Fruit fly (Drosophila melanogaster): ENCODE measurements around the gene Sgs3.

Sgs3 gene

DNA sequence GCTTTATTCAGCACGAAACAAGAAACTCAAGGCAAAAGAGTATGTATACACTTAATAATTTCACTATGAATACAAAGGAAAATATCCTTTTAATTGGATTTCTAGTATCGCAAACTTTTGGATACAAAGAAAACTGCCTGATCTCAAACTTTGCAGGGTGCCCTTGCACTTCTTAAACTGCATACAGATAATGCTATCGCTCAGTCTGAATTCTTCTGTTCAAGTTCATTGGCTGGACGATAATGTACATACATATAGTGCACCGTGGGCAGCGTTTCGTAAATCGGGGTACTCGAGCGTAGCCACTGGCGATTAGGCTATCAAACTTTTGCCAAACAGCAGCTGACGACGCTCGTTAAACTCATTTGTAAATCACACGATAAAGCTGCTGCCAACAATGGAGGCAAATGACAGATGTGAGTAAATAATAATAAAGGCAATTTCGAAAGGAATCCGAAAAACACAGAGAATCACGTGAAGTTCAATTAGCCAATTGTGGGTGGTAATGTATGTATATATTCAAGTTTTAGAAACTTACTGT is 14.7 kb downstream of the Sgs3 start:
- TF ChIP-seq chinmo (GFP tag; IDR thresholded peaks at IDR 0.05; ENCODE audit: partially characterized antibody) (0 out of 4 replicates have a peak, but pooled peaks have one; percentile 66), exex (tag; optimal IDR thresholded peaks at IDR 0.05) (peak; percentile 57), MBD-R2 (GFP tag; IDR thresholded peaks at IDR 0.05) (0 out of 2 replicates have a peak, but pooled peaks have one; percentile 8), Blimp-1 (GFP tag; optimal IDR thresholded peaks at IDR 0.05) (no peak), danr (GFP tag; IDR thresholded peaks at IDR 0.05) (no peak), sd (tag; optimal IDR thresholded peaks at IDR 0.05) (peak; percentile 4), crol (GFP tag; IDR thresholded peaks at IDR 0.05) (no peak)

DNA sequence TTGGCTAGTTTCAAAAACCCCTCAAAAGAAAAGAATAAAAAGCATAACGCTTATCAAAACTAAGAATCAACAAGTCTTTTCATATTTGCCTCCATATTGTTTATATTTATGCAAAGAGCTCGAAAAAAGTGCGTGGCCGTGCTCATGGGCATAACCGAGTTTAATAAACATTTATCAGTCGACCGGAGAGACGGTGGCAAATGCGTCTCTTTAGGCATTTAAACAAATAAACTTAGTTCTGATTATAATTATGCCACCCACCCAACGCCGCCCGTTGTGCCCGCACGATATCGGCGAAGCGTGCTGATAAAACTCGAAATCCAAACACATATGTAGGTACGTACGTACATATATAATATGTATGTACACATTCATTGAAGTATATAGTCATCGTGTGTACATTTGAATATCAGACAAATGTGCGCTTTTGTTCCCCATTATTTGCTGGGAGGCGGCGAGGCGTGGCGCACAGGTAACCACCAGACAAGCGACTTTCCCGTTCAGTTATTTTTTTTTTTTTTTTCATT is 16.4 kb downstream of the Sgs3 start:
- TF ChIP-seq ro (GFP tag; IDR thresholded peaks at IDR 0.05) (no peak), sd (tag; optimal IDR thresholded peaks at IDR 0.05) (peak; percentile 38), GATAe (GFP tag; conservative IDR thresholded peaks at IDR 0.05) (peak; percentile 45; the same call in 1 of the 2 replicates), CrebB (tag; optimal IDR thresholded peaks at IDR 0.05) (no peak), zfh1 (GFP tag; IDR thresholded peaks at IDR 0.05) (0 out of 3 replicates have a peak, but pooled peaks have one; percentile 4), az2 (GFP tag; optimal IDR thresholded peaks at IDR 0.05) (no peak), grn (GFP tag; optimal IDR thresholded peaks at IDR 0.05) (peak; percentile 51), ATbp (GFP tag; optimal IDR thresholded peaks at IDR 0.05) (peak; percentile 61), scrt (GFP tag; optimal IDR thresholded peaks at IDR 0.05) (peak; percentile 25), sug (tag; optimal IDR thresholded peaks at IDR 0.05) (peak; percentile 61), slbo (GFP tag; IDR thresholded peaks at IDR 0.05) (no peak), HmgZ (tag; optimal IDR thresholded peaks at IDR 0.05) (peak; percentile 16), CG7987 (GFP tag; optimal IDR thresholded peaks at IDR 0.05) (peak; percentile 73), Atf6 (GFP tag; IDR thresholded peaks at IDR 0.05) (peak; percentile 40; the same call in 1 of the 2 replicates), rib (GFP tag; IDR thresholded peaks at IDR 0.05) (no peak), CG10209 (GFP tag; optimal IDR thresholded peaks at IDR 0.05) (peak; percentile 37), salm (tag; optimal IDR thresholded peaks at IDR 0.05) (no peak), exex (tag; optimal IDR thresholded peaks at IDR 0.05) (peak; percentile 73), Nf-YA (GFP tag; IDR thresholded peaks at IDR 0.05) (peak; percentile 16; the same call in 1 of the 2 replicates), CG7556 (GFP tag; optimal IDR thresholded peaks at IDR 0.05) (peak; percentile 5), lab (GFP tag; optimal IDR thresholded peaks at IDR 0.05) (peak; percentile 73), HHEX (GFP tag; optimal IDR thresholded peaks at IDR 0.05) (peak; percentile 27), CG4820 (GFP tag; optimal IDR thresholded peaks at IDR 0.05) (no peak), kah (GFP tag; optimal IDR thresholded peaks at IDR 0.05) (peak; percentile 12), CG34224 (GFP tag; IDR thresholded peaks at IDR 0.05; ENCODE audit: partially characterized antibody) (no peak), Rfx (GFP tag; IDR thresholded peaks at IDR 0.05) (peak; percentile 39; the same call in 1 of the 2 replicates), CG17568 (GFP tag; optimal IDR thresholded peaks at IDR 0.05) (peak; percentile 1), CG18619 (GFP tag; optimal IDR thresholded peaks at IDR 0.05) (peak; percentile 3), CoRest (tag; optimal IDR thresholded peaks at IDR 0.05) (no peak), chinmo (GFP tag; IDR thresholded peaks at IDR 0.05; ENCODE audit: partially characterized antibody) (0 out of 4 replicates have a peak, but pooled peaks have one; percentile 66), CG8924 (tag; optimal IDR thresholded peaks at IDR 0.05) (peak; percentile 38), CG31365 (tag; optimal IDR thresholded peaks at IDR 0.05) (peak; percentile 6), Asciz (GFP tag; optimal IDR thresholded peaks at IDR 0.05) (peak; percentile 51), danr (GFP tag; IDR thresholded peaks at IDR 0.05) (no peak), caup (GFP tag; optimal IDR thresholded peaks at IDR 0.05; ENCODE audit: severe bottlenecking) (peak; percentile 23), mirr (GFP tag; optimal IDR thresholded peaks at IDR 0.05) (peak; percentile 94), PHDP (tag; optimal IDR thresholded peaks at IDR 0.05) (peak; percentile 47), Hmr (GFP tag; optimal IDR thresholded peaks at IDR 0.05) (peak; percentile 28), ci (GFP tag; IDR thresholded peaks at IDR 0.05) (no peak), CG14014 (GFP tag; IDR thresholded peaks at IDR 0.05) (peak; percentile 37; the same call in 1 of the 2 replicates), Fer1 (GFP tag; optimal IDR thresholded peaks at IDR 0.05) (peak; percentile 77), CG15011 (GFP tag; optimal IDR thresholded peaks at IDR 0.05) (peak; percentile 25)

Data from whole organism, embryonic.